Worm (Caenorhabditis elegans): Measurements from ENCODE around the gene F59E12.9.
A peak's percentile ranks its signal among the peaks of the same experiment; 100 is the strongest.

The F59E12.9 gene

DNA sequence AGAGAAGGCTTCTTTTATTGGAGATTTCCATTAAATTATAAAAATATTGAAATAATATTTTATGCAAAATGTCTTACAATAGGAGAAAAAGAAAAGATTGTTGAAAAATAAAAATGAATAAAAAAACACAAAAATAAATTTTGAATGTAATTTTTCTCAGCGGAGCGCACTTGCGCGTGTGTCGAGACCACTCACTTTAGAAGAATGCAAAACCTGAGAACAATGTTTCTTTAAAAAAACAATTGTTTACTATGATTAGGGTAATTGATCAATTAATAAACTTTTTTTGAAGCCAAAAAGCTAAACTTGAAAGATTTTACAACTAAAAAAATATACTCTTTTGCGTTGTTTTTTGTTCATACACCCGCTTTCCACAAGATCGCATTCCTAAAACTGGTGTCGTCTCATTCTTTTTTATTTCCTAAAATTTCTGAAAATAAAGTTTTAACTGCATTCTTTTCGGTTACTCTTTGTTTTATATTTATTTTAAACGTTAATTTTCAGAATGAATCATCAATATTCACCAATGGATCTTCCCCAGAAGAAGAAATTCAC, 52.6 kb downstream of the F59E12.9 start, which contains the start of gene ttc-4:
TSS of gene ttc-4 (plus strand) at position 505 of the 555 bp plus-strand sequence.
- TF ChIP-seq pes-1 (GFP tag; IDR thresholded peaks at IDR 0.05), result peak; percentile 56
- no peak for TF ChIP-seq ceh-13 (GFP tag; optimal IDR thresholded peaks at IDR 0.05)
- TF ChIP-seq F13C5.2 (tag; optimal IDR thresholded peaks at IDR 0.05), result no peak
- peak; percentile 19 for TF ChIP-seq ets-7 (tag; optimal IDR thresholded peaks at IDR 0.05)

DNA sequence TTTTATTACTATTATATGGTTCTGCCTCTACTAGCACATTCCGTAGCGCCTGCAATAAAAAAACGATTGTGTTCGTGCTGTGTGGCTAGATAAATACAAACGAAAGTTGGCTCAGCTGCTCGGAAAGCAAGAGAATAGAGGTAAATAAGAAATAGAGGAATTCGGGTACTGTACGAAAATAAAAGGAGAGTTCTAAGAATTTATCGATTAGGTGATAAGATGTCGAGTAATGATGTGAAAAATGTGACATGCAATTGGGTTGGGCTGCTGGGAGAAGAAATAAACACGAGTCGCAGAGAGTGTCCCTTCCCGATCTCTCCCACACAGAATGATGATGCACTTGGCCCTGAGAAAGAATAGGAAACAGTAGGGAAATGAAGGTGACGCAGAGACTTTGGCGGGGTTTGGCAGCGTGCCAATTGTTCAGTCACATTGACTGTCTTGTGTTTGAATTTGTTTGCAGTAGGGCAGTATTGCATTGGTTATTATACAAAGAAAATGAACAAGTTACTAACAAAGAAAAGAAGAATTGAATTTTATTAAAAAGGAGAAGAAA, 53.4 kb downstream of the F59E12.9 start, which contains the start of gene cdc-14:
TSS of gene cdc-14 (minus strand) at position 51 of the 556 bp plus-strand sequence.
- TF ChIP-seq F13C5.2 (tag; optimal IDR thresholded peaks at IDR 0.05) (peak; percentile 75), scrt-1 (GFP tag; IDR thresholded peaks at IDR 0.05) (no peak), hmg-4 (GFP tag; optimal IDR thresholded peaks at IDR 0.05) (peak; percentile 63)

- no peak for TF ChIP-seq ets-7 (tag; optimal IDR thresholded peaks at IDR 0.05)
- no peak for TF ChIP-seq ama-1 (optimal IDR thresholded peaks at IDR 0.05)
- no peak for TF ChIP-seq pes-1 (GFP tag; IDR thresholded peaks at IDR 0.05)
- no peak for TF ChIP-seq hmbx-1 (tag; optimal IDR thresholded peaks at IDR 0.05)
- TF ChIP-seq F13C5.2 (tag; optimal IDR thresholded peaks at IDR 0.05), result no peak
- TF ChIP-seq hmg-4 (GFP tag; optimal IDR thresholded peaks at IDR 0.05), result no peak
- TF ChIP-seq scrt-1 (GFP tag; IDR thresholded peaks at IDR 0.05), result no peak
- no peak for TF ChIP-seq tra-4 (tag; optimal IDR thresholded peaks at IDR 0.05)
Measured at ce11 chrII:5592857-5593256, 54.0 kb downstream of the F59E12.9 start.

DNA sequence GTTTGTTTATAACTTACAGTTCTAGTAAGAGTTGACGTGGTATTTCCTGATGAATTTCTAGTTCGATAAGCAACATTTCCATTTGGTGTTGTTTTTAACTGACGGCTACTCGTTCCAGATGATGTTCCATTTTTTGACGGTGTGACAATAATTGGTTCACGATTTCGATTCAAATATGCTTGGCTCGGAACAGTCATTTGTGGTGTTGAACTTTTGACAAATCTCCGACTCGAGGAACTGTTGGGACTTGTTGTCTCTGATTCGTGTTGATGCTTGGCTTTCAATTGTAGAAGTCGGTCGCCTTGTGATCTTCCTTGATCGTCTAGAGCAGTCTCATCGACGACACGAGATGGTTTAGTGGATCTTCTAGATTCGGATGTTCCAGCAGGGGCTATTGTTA, 55.3 kb downstream of the F59E12.9 start:
- TF ChIP-seq ceh-36 (tag; optimal IDR thresholded peaks at IDR 0.05) (no peak), B0310.2 (tag; optimal IDR thresholded peaks at IDR 0.05) (no peak), F13C5.2 (tag; optimal IDR thresholded peaks at IDR 0.05) (no peak), flt-1 (GFP tag; IDR thresholded peaks at IDR 0.05) (no peak), hmbx-1 (tag; optimal IDR thresholded peaks at IDR 0.05) (no peak), hmg-4 (GFP tag; optimal IDR thresholded peaks at IDR 0.05) (no peak), scrt-1 (GFP tag; IDR thresholded peaks at IDR 0.05) (no peak), ets-7 (tag; optimal IDR thresholded peaks at IDR 0.05) (no peak), tbx-37 (GFP tag; conservative IDR thresholded peaks at IDR 0.05) (no peak), ama-1 (optimal IDR thresholded peaks at IDR 0.05) (no peak), sea-1 (GFP tag; conservative IDR thresholded peaks at IDR 0.05) (no peak), tbx-11 (GFP tag; IDR thresholded peaks at IDR 0.05) (no peak), tra-4 (tag; optimal IDR thresholded peaks at IDR 0.05) (no peak), hnd-1 (tag; optimal IDR thresholded peaks at IDR 0.05) (no peak), aly-1 (tag; optimal IDR thresholded peaks at IDR 0.05) (no peak), ceh-13 (GFP tag; optimal IDR thresholded peaks at IDR 0.05) (no peak)

Measured in whole organism, early embryonic.